Worm (Caenorhabditis elegans) whole organism, young adult: ENCODE measurements around the gene F21D9.4.

ENCODE experiments used
- C06A6.2 ChIP-seq: fragments of 200-800 bp; sonication (Bioruptor generic); conservative IDR thresholded peaks from 2 replicates; pipeline ENCODE4 v1.3.6; 2022; ENCODE audit warnings: missing genetic modification characterization, missing compliant biosample characterization
- aptf-2 ChIP-seq: fragments of 200-800 bp; sonication (Bioruptor generic); conservative IDR thresholded peaks from 2 replicates; pipeline ENCODE4 v1.3.6; 2022; ENCODE audit warnings: missing genetic modification reagents, missing genetic modification characterization, missing compliant biosample characterization
- ceh-100 ChIP-seq: fragments of 200-800 bp; sonication (Bioruptor generic); IDR thresholded peaks from 2 replicates; pipeline ENCODE4 v1.3.6; 2022; ENCODE audit warnings: missing genetic modification reagents, missing genetic modification characterization, missing compliant biosample characterization
- ceh-79 ChIP-seq: sonication (generic microtip); optimal IDR thresholded peaks from 2 replicates; lab custom pipeline; 2017; ENCODE audit warnings: mild to moderate bottlenecking, missing genetic modification characterization, missing compliant biosample characterization
- dpl-1 ChIP-seq: fragments of 150-350 bp; optimal IDR thresholded peaks from 2 replicates; lab custom pipeline; 2014; ENCODE audit warnings: missing biosample characterization, missing genetic modification reagents, missing genetic modification characterization
- lsl-1 ChIP-seq: fragments of 200-800 bp; sonication (Bioruptor generic); optimal IDR thresholded peaks from 2 replicates; lab custom pipeline; 2018; ENCODE audit warnings: mild to moderate bottlenecking, missing genetic modification characterization, moderate library complexity, missing compliant biosample characterization
- mel-28 ChIP-seq: sonication (generic microtip); optimal IDR thresholded peaks from 2 replicates; lab custom pipeline; 2016; ENCODE audit warnings: borderline replicate concordance, mild to moderate bottlenecking, missing genetic modification characterization, missing compliant biosample characterization
- nhr-90 ChIP-seq: sonication (generic microtip); optimal IDR thresholded peaks from 2 replicates; lab custom pipeline; 2016; ENCODE audit warnings: missing genotype, mild to moderate bottlenecking, missing genetic modification characterization, missing compliant biosample characterization
- sea-2 ChIP-seq: fragments of 200-800 bp; sonication (Bioruptor generic); IDR thresholded peaks from 2 replicates; pipeline ENCODE4 v1.3.6; 2022; ENCODE audit warnings: missing genetic modification characterization, missing compliant biosample characterization
- unc-130 ChIP-seq: sonication (generic microtip); optimal IDR thresholded peaks from 2 replicates; lab custom pipeline; 2016; ENCODE audit warnings: missing genetic modification reagents, missing genetic modification characterization, missing compliant biosample characterization
- ztf-28 ChIP-seq: fragments of 200-800 bp; sonication (Bioruptor generic); IDR thresholded peaks from 2 replicates; pipeline ENCODE4 v1.3.6; 2022; ENCODE audit warnings: missing genetic modification reagents, missing genetic modification characterization, missing compliant biosample characterization

DNA sequence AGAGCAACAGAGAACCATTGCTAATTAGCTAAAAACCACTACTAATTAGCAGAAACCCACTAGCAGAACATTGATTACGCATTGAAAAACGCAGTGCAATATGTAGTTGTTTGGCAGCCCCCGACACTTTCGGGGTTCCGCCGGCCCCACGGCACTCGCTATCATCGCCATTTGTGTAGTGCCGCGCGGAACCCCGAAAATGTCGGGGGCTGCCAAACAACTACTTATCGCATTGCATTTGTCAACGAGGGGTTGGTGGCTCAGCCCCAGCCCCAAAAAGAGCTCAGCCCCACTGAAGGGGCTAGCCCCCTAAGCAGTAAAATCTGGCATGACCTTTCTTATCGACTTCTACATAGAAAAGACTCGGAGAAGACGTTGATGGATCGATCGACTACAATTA lies 5.8 kb downstream of the F21D9.4 start:
- TF ChIP-seq nhr-90 (tag; lab: Kevin White, UChicago) = no peak
- no peak for TF ChIP-seq sea-2 (GFP tag; lab: Robert Waterston, UW)
- no peak for TF ChIP-seq C06A6.2 (GFP tag; lab: Robert Waterston, UW)
- TF ChIP-seq ceh-100 (GFP tag; lab: Robert Waterston, UW) = no peak
- no peak for TF ChIP-seq dpl-1 (GFP tag; lab: Kevin White, UChicago)
- TF ChIP-seq mel-28 = no peak
- no peak for TF ChIP-seq aptf-2 (GFP tag; lab: Robert Waterston, UW)
- TF ChIP-seq ceh-79 (tag; lab: Kevin White, UChicago) = no peak
- no peak for TF ChIP-seq lsl-1
- TF ChIP-seq ztf-28 = no peak
- no peak for TF ChIP-seq unc-130 (GFP tag; lab: Kevin White, UChicago)
